Worm (Caenorhabditis elegans) whole organism, L3 larva: ENCODE results near the gene sre-19.

ENCODE experiments used
- fkh-2 ChIP-seq: fragments of 150-350 bp; optimal IDR thresholded peaks from 2 replicates; lab custom pipeline; 2014; ENCODE audit warnings: missing biosample characterization, missing genetic modification reagents, missing genetic modification characterization
- nhr-11 ChIP-seq: fragments of 150-350 bp; optimal IDR thresholded peaks from 2 replicates; lab custom pipeline; 2014; ENCODE audit warnings: missing biosample characterization, missing genetic modification characterization
- nhr-237 ChIP-seq: fragments of 150-350 bp; optimal IDR thresholded peaks from 2 replicates; lab custom pipeline; 2014; ENCODE audit warnings: missing biosample characterization, missing genetic modification characterization
- nhr-28 ChIP-seq: fragments of 150-350 bp; optimal IDR thresholded peaks from 2 replicates; lab custom pipeline; 2014; ENCODE audit warnings: missing biosample characterization, missing genetic modification characterization

ce11 chrIV:12261353-12261752 is 22.6 kb upstream of the sre-19 start, which contains the start of gene sre-14:
- TF ChIP-seq fkh-2 (tag; lab: Kevin White, UChicago) (no peak), nhr-11 (tag; lab: Kevin White, UChicago) (no peak), nhr-237 (tag; lab: Kevin White, UChicago) (no peak), nhr-28 (tag; lab: Kevin White, UChicago) (no peak)
